Fruit fly (Drosophila melanogaster): ENCODE results near the gene CG14931.

The CG14931 gene

DNA sequence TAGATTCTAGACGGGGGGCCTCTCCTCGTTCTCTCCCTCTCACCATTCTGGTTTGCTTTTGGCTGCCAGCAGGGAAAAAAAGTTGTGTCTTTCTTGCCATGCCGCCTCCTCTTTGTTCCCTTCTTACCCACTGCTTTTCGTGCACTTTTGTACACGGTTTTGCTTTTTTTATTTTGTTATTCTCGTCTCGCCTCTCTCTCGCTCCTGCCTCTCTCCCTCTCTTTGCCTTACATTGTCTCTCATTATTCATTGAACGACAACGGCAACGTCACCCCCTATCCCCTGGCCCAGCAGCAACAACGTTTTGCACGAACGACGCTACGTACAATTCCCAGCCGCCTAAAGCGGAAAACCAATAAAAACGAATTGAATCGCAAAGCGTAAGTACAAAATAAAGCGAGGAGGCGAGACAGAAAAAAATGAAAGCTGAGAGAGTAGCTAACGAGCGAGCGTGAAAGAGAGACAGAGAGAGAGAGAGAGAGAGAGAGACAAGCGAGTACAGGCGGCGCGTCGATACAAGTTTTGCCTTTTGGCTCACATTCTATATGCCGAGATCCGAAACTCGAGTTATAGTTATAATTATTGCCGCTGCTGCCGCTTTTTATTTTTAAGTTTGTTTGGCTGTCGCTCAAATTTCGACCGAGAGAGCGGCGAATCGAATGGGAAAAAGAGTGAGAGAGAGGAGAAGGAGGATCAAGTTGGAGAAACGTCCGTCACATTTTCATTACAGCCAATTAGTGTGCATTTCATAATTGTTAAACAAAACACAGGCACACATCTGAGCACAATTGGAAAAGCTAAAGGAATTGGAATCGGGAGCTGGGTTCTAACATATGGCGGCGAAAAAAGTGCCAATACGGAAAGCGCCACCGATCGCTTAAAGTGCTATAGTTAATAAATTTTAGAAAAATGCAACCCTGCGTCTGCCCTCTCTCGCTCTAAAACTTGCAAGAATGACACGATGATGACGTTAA lies 18.9 kb downstream of the CG14931 start:
- TF ChIP-seq insv (optimal IDR thresholded peaks at IDR 0.05): no peak
- TF ChIP-seq psq (optimal IDR thresholded peaks at IDR 0.05): peak; percentile 57
- TF ChIP-seq Myc (optimal IDR thresholded peaks at IDR 0.05): no peak
- no peak for TF ChIP-seq Sin3A (optimal IDR thresholded peaks at IDR 0.05)

DNA sequence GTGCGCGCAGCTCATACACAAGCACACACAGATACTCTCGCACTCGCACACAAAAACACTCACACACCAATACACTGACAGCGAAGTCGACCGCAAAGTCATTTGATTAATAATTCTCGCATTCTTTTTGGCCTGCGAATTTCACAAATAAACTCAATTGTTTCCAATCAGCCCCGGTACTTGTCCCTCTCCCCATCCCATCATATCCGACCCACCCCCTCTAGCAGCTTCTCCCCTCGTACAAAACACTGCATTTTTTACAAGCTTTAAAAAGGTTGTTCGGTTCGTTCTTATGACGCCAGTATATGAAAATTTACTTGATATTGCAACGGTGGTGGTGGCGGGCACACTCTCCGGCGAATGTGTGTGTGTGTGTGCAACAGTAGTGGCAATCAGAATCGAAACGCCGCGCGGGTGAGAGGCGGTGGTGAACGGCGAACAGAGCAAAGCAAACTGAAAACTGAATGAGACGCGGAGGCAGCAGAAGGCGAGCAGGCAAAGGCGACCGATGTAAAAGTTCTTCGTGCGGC lies 19.6 kb downstream of the CG14931 start:
- no peak for TF ChIP-seq ttk (optimal IDR thresholded peaks at IDR 0.05)
- TF ChIP-seq psq (optimal IDR thresholded peaks at IDR 0.05): peak; percentile 32

DNA sequence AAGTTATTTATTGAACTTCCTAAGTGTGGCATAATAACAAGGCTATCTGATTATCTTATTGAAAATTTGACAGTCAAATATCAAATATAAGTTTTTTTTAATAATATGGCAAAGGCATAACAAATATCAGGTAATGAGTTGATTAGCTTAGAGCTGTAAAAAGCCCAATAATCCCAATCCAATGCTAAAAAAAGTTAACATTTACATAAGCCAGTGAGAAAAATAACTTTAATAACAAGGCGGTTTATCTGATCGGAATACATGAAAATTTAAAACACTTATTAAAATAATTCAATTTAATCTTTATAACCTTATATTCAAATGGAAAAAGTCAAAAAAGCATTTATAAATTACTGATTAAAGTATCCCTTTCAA lies 20.2 kb downstream of the CG14931 start:
- no peak for TF ChIP-seq psq (optimal IDR thresholded peaks at IDR 0.05)
- no peak for TF ChIP-seq insv (optimal IDR thresholded peaks at IDR 0.05)
- no peak for TF ChIP-seq Myc (optimal IDR thresholded peaks at IDR 0.05)
- TF ChIP-seq ttk (optimal IDR thresholded peaks at IDR 0.05): no peak
- TF ChIP-seq Sin3A (optimal IDR thresholded peaks at IDR 0.05): no peak
- TF ChIP-seq h (optimal IDR thresholded peaks at IDR 0.05): no peak

DNA sequence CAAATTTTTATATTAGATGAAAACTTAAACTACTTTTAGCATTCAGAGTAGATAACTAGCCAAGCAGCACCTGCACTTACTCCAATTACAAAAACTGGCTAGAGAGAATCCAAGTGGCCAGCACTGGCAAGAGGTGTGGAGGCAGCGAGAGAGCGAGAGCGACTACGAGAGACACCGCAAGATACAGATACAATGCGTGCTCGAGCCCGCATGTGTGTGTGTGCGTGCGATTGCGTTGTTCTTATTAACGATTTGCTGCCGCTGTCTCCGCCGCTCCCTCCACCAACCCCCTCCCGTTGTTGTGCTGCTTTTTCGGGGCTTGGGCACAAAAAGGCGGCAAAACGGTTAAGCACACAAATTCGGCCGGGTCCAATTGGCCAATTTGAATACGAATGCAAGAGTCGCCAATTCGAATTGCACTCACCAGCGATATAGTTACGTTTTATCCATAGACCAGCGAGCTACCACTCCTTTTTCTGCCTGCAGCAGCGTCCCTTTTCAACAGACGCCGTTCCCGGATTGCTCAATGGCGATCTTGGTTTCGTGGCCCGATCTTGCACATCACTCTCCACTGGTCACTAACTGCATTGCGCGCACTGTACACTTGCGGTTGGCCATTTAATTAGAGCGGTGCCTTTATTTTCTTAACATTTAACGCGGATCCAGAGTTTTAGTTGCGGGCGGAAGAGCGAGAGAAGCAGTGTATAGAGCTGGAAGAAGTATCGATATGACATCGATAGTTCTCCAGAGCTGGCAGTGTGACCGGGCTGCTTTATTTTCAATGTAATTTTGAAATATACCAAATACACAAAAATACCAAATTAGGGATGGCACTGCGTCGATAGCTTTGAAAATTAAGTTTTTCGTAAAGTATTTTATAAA lies 20.8 kb downstream of the CG14931 start, which contains the start of gene crol:
Gene crol (minus strand): TSS at position 737 of the 882 bp plus-strand sequence.
- TF ChIP-seq ttk (optimal IDR thresholded peaks at IDR 0.05): no peak
- TF ChIP-seq insv (optimal IDR thresholded peaks at IDR 0.05): no peak
- no peak for TF ChIP-seq Myc (optimal IDR thresholded peaks at IDR 0.05)
- TF ChIP-seq psq (optimal IDR thresholded peaks at IDR 0.05): no peak
- TF ChIP-seq Sin3A (optimal IDR thresholded peaks at IDR 0.05): no peak
- TF ChIP-seq h (optimal IDR thresholded peaks at IDR 0.05): no peak

DNA sequence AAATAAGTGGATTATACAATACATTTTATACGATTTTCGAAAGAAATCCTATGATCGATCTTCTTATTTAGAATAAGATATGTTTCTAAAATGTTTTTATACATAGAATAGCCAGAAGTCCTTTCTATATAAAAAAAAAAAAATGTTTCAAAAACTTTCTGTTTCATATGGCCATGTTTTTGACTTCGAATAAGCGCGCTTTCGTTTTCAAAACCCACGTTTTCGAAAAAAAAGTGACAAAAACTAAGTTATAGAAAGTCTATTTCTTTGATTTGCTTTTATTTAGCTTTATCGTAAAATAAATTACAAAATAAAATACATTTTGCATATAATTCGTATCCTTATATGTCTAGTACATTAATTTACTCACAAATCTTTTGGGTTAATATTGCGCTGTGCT lies 21.7 kb downstream of the CG14931 start:
- no peak for TF ChIP-seq psq (optimal IDR thresholded peaks at IDR 0.05)
- no peak for TF ChIP-seq Sin3A (optimal IDR thresholded peaks at IDR 0.05)
- TF ChIP-seq h (optimal IDR thresholded peaks at IDR 0.05): no peak
- no peak for TF ChIP-seq insv (optimal IDR thresholded peaks at IDR 0.05)
- no peak for TF ChIP-seq Myc (optimal IDR thresholded peaks at IDR 0.05)
- TF ChIP-seq ttk (optimal IDR thresholded peaks at IDR 0.05): no peak

DNA sequence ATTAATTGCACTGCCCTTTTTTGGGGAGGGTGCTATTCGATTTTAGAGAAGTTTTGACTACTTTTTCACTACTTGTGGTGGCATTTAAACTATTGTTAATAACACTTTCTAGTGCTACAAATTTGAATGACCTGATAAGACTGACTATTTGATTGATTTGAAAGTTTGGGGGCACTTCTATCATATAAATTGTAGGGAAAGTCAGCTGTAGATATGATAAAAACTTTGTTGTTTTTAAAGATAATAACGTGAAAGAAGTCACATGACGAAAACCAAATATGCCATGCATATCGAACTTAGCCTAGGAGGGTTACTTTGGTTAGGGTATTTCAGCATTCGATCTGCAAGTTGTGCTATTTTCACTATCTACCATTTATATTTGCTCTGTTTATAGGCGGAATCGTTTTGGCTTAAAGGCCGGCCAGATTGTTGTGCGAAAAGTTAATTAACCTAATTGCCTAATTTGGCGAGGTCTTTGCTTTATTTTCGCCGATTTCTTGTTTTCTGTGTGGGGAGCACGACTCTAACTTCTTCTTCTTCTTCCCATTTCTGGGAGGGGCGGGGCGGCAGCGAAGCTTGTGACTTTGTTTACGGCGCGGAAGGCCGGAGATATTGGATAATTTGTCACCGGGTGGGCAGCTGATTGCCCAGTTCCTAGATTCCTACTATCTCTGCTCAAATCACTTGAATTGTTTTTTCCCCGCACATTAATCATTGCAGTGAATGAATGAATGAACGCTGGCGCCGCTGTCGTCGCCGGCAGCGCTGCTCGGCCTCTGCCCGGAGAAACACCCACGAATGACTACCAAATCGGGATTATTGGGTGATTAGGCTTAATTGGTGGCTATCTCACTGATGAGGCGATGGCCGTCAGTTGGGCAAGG lies 24.9 kb downstream of the CG14931 start:
- TF ChIP-seq insv (optimal IDR thresholded peaks at IDR 0.05): no peak
- TF ChIP-seq Myc (optimal IDR thresholded peaks at IDR 0.05): no peak
- TF ChIP-seq h (optimal IDR thresholded peaks at IDR 0.05): no peak
- TF ChIP-seq psq (optimal IDR thresholded peaks at IDR 0.05): no peak
- TF ChIP-seq Sin3A (optimal IDR thresholded peaks at IDR 0.05): no peak
- TF ChIP-seq ttk (optimal IDR thresholded peaks at IDR 0.05): no peak

DNA sequence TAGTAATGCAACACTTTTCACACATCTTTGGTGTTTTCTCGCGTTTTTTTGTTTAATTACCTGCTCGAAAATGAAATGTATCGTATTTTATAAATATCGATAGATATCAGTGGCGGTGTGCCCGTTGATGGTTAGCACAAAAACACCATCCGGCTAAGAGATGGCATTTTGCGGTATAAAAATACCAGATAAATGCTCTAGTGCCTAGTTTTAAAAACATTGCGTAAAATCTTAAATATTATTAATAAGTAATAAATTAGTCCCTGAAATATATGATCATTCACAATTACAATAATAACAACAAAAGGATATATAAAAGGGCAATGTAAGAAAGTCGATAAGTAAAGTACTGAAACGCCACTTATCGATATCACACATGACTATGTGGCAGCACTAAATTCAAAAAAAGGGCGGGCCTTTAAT lies 25.5 kb downstream of the CG14931 start, which contains the start of gene CycY:
Gene CycY (minus strand): TSS at position 116 of the 423 bp plus-strand sequence.
- TF ChIP-seq h (optimal IDR thresholded peaks at IDR 0.05): no peak
- no peak for TF ChIP-seq Myc (optimal IDR thresholded peaks at IDR 0.05)
- no peak for TF ChIP-seq insv (optimal IDR thresholded peaks at IDR 0.05)
- no peak for TF ChIP-seq psq (optimal IDR thresholded peaks at IDR 0.05)
- TF ChIP-seq Sin3A (optimal IDR thresholded peaks at IDR 0.05): no peak
- no peak for TF ChIP-seq ttk (optimal IDR thresholded peaks at IDR 0.05)

DNA sequence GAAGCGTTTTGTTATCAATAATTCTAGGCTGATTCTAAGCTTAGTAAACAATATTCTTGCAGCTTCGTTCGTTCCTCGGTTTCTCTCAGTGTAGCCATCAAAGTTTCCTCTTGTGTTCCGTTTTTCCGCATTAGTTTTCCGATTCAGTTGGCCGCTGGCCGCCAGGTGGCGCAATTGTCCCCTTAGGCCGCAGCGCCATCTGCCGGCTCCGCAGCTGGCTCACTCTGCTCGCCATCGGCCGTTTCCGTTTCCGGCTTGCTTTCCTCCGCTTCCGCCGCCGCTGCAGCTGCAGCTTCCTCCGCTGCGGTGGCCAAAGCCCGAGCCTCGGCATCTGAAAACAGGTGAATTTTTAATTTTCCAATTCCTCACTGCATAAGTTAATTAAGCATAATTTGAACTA lies 28.2 kb downstream of the CG14931 start:
- TF ChIP-seq h (optimal IDR thresholded peaks at IDR 0.05) (peak; percentile 47), ttk (optimal IDR thresholded peaks at IDR 0.05) (no peak)

DNA sequence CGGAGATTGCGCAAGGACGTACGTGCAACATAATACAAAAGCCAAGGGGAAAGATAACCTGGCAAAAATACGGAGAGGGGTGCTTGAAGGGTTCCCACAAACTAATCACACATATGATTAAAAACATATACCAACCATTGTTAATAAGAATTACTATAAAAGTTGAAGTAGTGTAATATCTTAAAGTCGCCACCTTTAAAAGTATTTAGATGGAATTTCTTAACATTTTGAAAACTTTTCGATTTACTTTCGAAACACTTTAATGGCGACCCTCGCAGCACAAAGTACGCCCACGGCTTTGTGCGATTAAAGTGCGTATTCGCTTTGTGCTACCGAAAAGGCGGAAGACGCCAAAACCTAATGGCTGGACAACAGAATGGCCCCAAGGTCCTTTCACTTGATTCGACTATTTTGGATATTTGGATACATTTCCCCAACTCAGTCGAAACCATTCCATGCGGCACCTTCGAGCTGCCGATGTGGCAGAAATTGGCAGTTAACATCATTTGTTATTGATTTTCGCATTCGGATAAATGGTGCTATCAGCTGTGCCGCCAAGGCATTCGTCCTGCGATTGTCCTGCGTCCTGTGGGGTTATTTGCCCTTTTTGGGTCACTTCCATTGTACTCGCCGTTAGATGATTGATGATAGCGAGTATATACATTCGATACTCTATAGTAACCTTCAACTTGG lies 35.5 kb downstream of the CG14931 start:
- TF ChIP-seq ttk (optimal IDR thresholded peaks at IDR 0.05): no peak
- TF ChIP-seq h (optimal IDR thresholded peaks at IDR 0.05): no peak
- TF ChIP-seq psq (optimal IDR thresholded peaks at IDR 0.05): no peak
- TF ChIP-seq insv (optimal IDR thresholded peaks at IDR 0.05): no peak
- no peak for TF ChIP-seq Sin3A (optimal IDR thresholded peaks at IDR 0.05)
- TF ChIP-seq Myc (optimal IDR thresholded peaks at IDR 0.05): no peak

DNA sequence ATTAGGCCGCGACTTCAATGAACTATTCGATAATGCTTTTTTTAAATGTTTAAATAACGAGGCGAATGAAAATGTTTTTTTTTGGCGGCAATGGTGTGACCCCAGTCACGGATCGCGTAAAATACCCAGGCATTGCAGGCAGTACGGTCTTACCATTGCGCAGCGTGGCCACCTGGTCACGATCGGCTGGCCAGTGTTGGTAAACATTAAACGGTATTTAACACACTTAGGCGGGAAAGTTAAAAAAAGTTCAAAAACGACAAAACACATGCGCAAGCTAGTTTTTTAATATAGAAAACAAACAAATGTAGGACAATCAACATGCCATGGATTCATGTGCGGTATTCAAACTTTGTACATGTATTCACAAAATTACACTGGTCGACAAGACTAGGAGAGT lies 41.1 kb downstream of the CG14931 start, which contains the start of gene esc:
Gene esc (minus strand): TSS at position 129 of the 400 bp plus-strand sequence.
- TF ChIP-seq psq (optimal IDR thresholded peaks at IDR 0.05) (no peak), Myc (optimal IDR thresholded peaks at IDR 0.05) (no peak), insv (optimal IDR thresholded peaks at IDR 0.05) (no peak), h (optimal IDR thresholded peaks at IDR 0.05) (no peak), ttk (optimal IDR thresholded peaks at IDR 0.05) (no peak), Sin3A (optimal IDR thresholded peaks at IDR 0.05) (no peak)

DNA sequence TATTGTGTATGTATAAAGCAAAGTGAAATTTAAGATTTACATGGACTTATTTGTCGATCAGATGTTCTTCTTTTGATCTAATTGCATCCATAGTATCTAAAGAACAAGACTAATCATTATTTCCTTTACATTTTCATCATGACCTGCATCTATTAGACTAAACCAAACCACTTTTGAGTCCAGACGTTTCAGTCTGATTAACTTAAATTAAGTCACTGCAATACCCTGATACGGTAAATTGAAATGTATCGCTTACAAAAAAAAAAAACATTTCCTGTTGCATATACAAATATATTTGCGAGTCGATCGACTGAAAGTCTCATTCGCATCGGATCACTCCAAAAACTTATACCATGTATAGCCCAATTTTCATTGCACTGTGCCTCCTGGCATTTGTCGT lies 45.7 kb downstream of the CG14931 start, which contains the start of gene CG45011:
Gene CG45011 (plus strand): TSS at position 301 of the 400 bp plus-strand sequence.
- TF ChIP-seq Myc (optimal IDR thresholded peaks at IDR 0.05) (no peak), psq (optimal IDR thresholded peaks at IDR 0.05) (no peak), ttk (optimal IDR thresholded peaks at IDR 0.05) (no peak), insv (optimal IDR thresholded peaks at IDR 0.05) (no peak), h (optimal IDR thresholded peaks at IDR 0.05) (no peak)

All from Kc167 (cell line).